Worm (Caenorhabditis elegans): ENCODE results near the gene slc-36.2.

- TF ChIP-seq ama-1 (optimal IDR thresholded peaks at IDR 0.05) (no peak), ets-4 (tag; optimal IDR thresholded peaks at IDR 0.05) (no peak), nhr-11 (tag; optimal IDR thresholded peaks at IDR 0.05) (no peak), lin-11 (tag; optimal IDR thresholded peaks at IDR 0.05) (no peak), K09A11.1 (tag; optimal IDR thresholded peaks at IDR 0.05; ENCODE audit: insufficient read depth) (no peak), ceh-45 (GFP tag; IDR thresholded peaks at IDR 0.05) (no peak), K02D7.2 (tag; optimal IDR thresholded peaks at IDR 0.05) (no peak), dve-1 (tag; optimal IDR thresholded peaks at IDR 0.05) (no peak)
Measured at ce11 chrII:506069-506468, 16.3 kb upstream of the slc-36.2 start.
